Worm (Caenorhabditis elegans) whole organism, early embryonic: ENCODE results near the gene pin-2.

ENCODE experiments used
- B0310.2 ChIP-seq: sonication (generic microtip); optimal IDR thresholded peaks from 2 replicates; lab custom pipeline; 2016; ENCODE audit warnings: mild to moderate bottlenecking, missing genetic modification characterization, missing compliant biosample characterization
- F13C5.2 ChIP-seq: sonication (generic microtip); optimal IDR thresholded peaks from 2 replicates; lab custom pipeline; 2017; ENCODE audit warnings: mild to moderate bottlenecking, missing genetic modification characterization, inconsistent platforms, missing compliant biosample characterization
- aly-1 ChIP-seq: sonication (generic microtip); optimal IDR thresholded peaks from 2 replicates; lab custom pipeline; 2016; ENCODE audit warnings: missing genetic modification characterization, missing compliant biosample characterization
- ama-1 ChIP-seq: fragments of 150-350 bp; optimal IDR thresholded peaks from 2 replicates; lab custom pipeline; 2014
- ceh-13 ChIP-seq: fragments of 200-800 bp; sonication (Bioruptor generic); optimal IDR thresholded peaks from 2 replicates; lab custom pipeline; 2018; ENCODE audit warnings: mild to moderate bottlenecking, missing genetic modification characterization, missing compliant biosample characterization
- ceh-36 ChIP-seq: sonication (generic microtip); optimal IDR thresholded peaks from 2 replicates; lab custom pipeline; 2016; ENCODE audit warnings: missing genetic modification characterization, inconsistent platforms, missing compliant biosample characterization
- ets-7 ChIP-seq: sonication (generic microtip); optimal IDR thresholded peaks from 2 replicates; lab custom pipeline; 2016; ENCODE audit warnings: missing genotype, missing genetic modification characterization, missing compliant biosample characterization
- flt-1 ChIP-seq: fragments of 200-800 bp; sonication (Bioruptor generic); IDR thresholded peaks from 2 replicates; pipeline ENCODE4 v1.3.6; 2022; ENCODE audit warnings: missing genetic modification characterization, missing compliant biosample characterization
- hmbx-1 ChIP-seq: sonication (generic microtip); optimal IDR thresholded peaks from 2 replicates; lab custom pipeline; 2016; ENCODE audit warnings: mild to moderate bottlenecking, missing genetic modification characterization, missing compliant biosample characterization
- hmg-4 ChIP-seq: fragments of 200-800 bp; sonication (Bioruptor generic); optimal IDR thresholded peaks from 2 replicates; lab custom pipeline; 2018; ENCODE audit warnings: mild to moderate bottlenecking, missing genetic modification characterization, missing compliant biosample characterization
- hnd-1 ChIP-seq: sonication (generic microtip); optimal IDR thresholded peaks from 2 replicates; lab custom pipeline; 2016; ENCODE audit warnings: missing genetic modification characterization, missing compliant biosample characterization
- pes-1 ChIP-seq: fragments of 200-800 bp; sonication (Bioruptor generic); IDR thresholded peaks from 2 replicates; pipeline ENCODE4 v1.3.6; 2022; ENCODE audit warnings: missing genetic modification reagents, missing genetic modification characterization, missing compliant biosample characterization
- scrt-1 ChIP-seq: fragments of 200-800 bp; sonication (Bioruptor generic); IDR thresholded peaks from 2 replicates; pipeline ENCODE4 v1.3.6; 2022; ENCODE audit warnings: missing genetic modification characterization, missing compliant biosample characterization
- sea-1 ChIP-seq: fragments of 200-800 bp; sonication (Bioruptor generic); conservative IDR thresholded peaks from 2 replicates; pipeline ENCODE4 v1.3.6; 2022; ENCODE audit warnings: missing genetic modification characterization, missing compliant biosample characterization
- tbx-11 ChIP-seq: fragments of 200-800 bp; sonication (Bioruptor generic); IDR thresholded peaks from 2 replicates; pipeline ENCODE4 v1.3.6; 2022; ENCODE audit warnings: missing genetic modification characterization, missing compliant biosample characterization
- tbx-37 ChIP-seq: fragments of 200-800 bp; sonication (Bioruptor generic); conservative IDR thresholded peaks from 2 replicates; pipeline ENCODE4 v1.3.6; 2022; ENCODE audit warnings: missing genetic modification reagents, missing genetic modification characterization, missing compliant biosample characterization
- tra-4 ChIP-seq: sonication (generic microtip); optimal IDR thresholded peaks from 2 replicates; lab custom pipeline; 2017; ENCODE audit warnings: missing genetic modification characterization, missing compliant biosample characterization

Gene pin-2

DNA sequence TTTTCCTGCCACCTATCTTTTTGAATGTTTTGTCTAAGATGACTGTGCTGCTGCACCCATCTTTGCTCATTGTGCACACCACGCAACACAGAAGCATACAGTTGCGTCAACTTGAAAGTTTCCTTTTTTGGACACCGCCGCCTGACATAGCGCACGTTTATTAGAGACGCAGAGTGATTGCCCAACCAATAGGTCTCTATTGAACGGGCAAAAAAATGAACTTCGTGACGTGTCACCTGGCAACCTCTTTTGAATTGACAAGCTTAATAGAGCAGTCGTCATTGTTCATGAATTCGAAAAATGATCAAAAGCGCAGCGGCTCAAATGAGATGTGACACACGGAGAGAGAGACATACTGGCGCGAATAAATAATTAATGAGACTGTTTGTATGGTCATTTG, 17.9 kb downstream of the pin-2 start:
- TF ChIP-seq hmg-4 (GFP tag; lab: Kevin White, UChicago) = no peak
- TF ChIP-seq B0310.2 = no peak
- TF ChIP-seq tbx-11 (GFP tag; lab: Robert Waterston, UW) = no peak
- TF ChIP-seq sea-1 (GFP tag; lab: Robert Waterston, UW) = no peak
- TF ChIP-seq tra-4 (tag; lab: Kevin White, UChicago) = no peak
- no peak for TF ChIP-seq ama-1 (lab: Kevin White, UChicago)
- no peak for TF ChIP-seq hmbx-1
- TF ChIP-seq ceh-36 (tag; lab: Kevin White, UChicago) = no peak
- TF ChIP-seq scrt-1 (GFP tag; lab: Robert Waterston, UW) = no peak

DNA sequence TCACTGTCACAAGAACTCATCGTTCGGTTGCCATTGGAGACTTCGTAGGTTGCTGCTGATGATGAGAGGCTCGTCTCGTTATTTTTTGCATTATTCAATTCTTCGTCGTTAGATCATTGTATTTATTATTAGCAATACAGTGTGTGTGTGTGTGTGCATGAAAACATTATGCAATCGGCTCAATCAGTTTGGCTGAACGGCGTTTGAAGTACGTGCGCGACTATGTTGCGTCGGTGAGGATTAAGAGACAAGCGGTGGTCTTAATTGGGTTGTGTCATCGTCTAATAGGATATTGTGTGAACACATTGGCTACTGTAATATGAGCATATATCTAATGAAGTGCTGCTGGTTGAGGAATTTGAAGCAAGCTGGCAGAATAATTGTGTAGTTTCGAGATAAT, 20.2 kb downstream of the pin-2 start:
- peak; percentile 65 for TF ChIP-seq ceh-36 (tag; lab: Kevin White, UChicago)
- TF ChIP-seq F13C5.2 = no peak
- no peak for TF ChIP-seq tbx-37 (GFP tag; lab: Robert Waterston, UW)

DNA sequence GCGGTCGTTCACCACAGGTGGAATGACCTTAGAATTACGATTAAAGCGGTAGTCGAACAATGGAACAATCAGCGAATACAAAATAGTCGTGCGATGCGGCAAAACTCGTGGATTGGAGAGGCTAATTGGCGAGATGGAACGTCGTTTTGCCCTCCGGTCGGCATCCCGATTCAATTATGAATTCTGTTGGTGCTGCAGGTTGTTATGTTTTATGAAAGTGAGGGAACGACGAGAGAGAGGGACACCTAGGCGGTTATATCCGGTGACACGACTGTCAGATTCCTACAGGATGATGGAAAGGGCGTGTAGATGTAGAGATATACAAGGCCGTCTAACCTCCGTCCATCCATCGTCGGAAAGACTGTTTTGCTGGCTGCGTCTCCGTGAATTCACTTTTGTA, 23.0 kb downstream of the pin-2 start:
- TF ChIP-seq ceh-13 (GFP tag; lab: Kevin White, UChicago) = no peak
- no peak for TF ChIP-seq tbx-37 (GFP tag; lab: Robert Waterston, UW)
- TF ChIP-seq tra-4 (tag; lab: Kevin White, UChicago) = no peak
- no peak for TF ChIP-seq hmg-4 (GFP tag; lab: Kevin White, UChicago)
- TF ChIP-seq aly-1 (tag; lab: Kevin White, UChicago) = no peak
- TF ChIP-seq hnd-1 (tag; lab: Kevin White, UChicago) = no peak
- no peak for TF ChIP-seq ets-7 (tag; lab: Kevin White, UChicago)
- no peak for TF ChIP-seq tbx-11 (GFP tag; lab: Robert Waterston, UW)

DNA sequence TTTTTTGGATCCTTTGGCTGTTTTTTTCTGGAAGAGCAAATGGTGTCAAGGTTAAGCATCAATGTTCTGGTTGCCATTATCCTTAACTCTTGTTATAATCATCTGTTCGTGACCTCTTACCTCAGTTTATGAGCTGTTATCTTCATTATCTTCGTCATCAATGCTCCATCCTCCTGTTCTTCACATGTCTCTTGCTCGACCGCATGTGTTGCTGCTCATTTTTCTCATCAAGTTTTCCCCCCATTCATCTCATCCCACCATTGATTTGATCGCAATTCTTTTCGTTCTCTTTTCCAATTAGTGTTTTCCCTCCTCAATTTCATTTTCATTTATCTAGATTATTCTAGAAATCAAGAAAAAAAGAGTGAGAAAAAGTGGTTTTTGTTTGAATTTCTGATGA, 23.9 kb downstream of the pin-2 start:
- TF ChIP-seq tra-4 (tag; lab: Kevin White, UChicago) = no peak
- no peak for TF ChIP-seq sea-1 (GFP tag; lab: Robert Waterston, UW)
- TF ChIP-seq hmg-4 (GFP tag; lab: Kevin White, UChicago) = no peak
- no peak for TF ChIP-seq tbx-11 (GFP tag; lab: Robert Waterston, UW)
- no peak for TF ChIP-seq ceh-36 (tag; lab: Kevin White, UChicago)
- TF ChIP-seq tbx-37 (GFP tag; lab: Robert Waterston, UW) = no peak
- TF ChIP-seq scrt-1 (GFP tag; lab: Robert Waterston, UW) = no peak
- TF ChIP-seq hnd-1 (tag; lab: Kevin White, UChicago) = no peak

DNA sequence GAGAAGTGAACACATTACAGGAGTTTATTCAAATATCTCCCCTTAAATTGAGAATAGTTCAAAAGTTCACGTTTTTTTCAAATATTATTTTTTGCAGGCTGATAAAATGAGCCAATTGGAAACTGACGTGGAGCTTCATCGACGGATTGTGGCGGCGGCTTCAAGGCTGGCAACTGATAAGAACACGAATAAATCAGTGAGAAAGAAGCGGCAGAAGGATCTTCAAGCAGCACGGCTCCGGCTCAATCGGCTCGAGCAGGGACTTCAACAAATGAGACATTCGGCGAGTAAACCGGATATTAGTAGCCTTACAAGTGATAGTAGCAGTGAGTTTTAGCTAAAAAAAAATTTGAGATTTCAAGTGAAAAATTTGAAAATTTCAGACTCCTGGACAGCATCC, 31.7 kb downstream of the pin-2 start, which contains the start of gene M02B1.4:
TSS of gene M02B1.4 (minus strand) at position 9 of the 400 bp plus-strand sequence.
- TF ChIP-seq hmg-4 (GFP tag; lab: Kevin White, UChicago) (no peak), sea-1 (GFP tag; lab: Robert Waterston, UW) (no peak), tbx-11 (GFP tag; lab: Robert Waterston, UW) (no peak), hmbx-1 (no peak), pes-1 (GFP tag; lab: Robert Waterston, UW) (no peak), ama-1 (lab: Kevin White, UChicago) (no peak), flt-1 (GFP tag; lab: Robert Waterston, UW) (no peak), F13C5.2 (no peak), ets-7 (tag; lab: Kevin White, UChicago) (no peak), tra-4 (tag; lab: Kevin White, UChicago) (no peak), hnd-1 (tag; lab: Kevin White, UChicago) (no peak), tbx-37 (GFP tag; lab: Robert Waterston, UW) (no peak), B0310.2 (no peak), scrt-1 (GFP tag; lab: Robert Waterston, UW) (no peak), aly-1 (tag; lab: Kevin White, UChicago) (no peak), ceh-13 (GFP tag; lab: Kevin White, UChicago) (no peak), ceh-36 (tag; lab: Kevin White, UChicago) (no peak)

DNA sequence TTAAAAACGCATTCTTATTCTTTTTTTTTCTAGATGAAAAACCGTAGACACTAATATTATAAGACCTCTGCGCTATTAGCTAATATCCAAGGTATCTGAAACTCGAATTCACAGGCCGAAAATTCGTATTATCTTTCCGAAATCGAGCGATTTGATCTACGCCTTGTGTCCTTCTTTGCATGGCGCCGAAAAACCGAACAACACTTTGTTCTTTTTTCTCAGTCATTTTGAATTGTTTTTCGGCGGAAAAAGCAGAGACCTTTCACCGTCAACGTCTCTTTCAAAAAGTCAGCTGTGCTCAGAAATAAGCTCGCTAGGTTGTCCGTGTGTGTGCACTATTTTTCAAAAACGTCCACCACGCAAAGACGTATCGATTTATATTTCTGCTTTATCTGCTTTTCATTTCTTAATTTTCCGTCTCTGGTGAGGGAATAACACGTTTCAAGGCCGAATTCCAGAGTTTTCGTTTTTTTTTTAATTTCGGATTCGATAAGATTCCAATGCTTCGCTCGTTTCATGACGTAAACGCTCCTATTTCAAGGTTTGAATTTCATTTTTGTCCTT, 37.3 kb downstream of the pin-2 start:
- TF ChIP-seq flt-1 (GFP tag; lab: Robert Waterston, UW) (no peak), hmg-4 (GFP tag; lab: Kevin White, UChicago) (no peak), B0310.2 (no peak), sea-1 (GFP tag; lab: Robert Waterston, UW) (no peak), hnd-1 (tag; lab: Kevin White, UChicago) (no peak), ama-1 (lab: Kevin White, UChicago) (no peak), scrt-1 (GFP tag; lab: Robert Waterston, UW) (no peak), ceh-36 (tag; lab: Kevin White, UChicago) (no peak)

DNA sequence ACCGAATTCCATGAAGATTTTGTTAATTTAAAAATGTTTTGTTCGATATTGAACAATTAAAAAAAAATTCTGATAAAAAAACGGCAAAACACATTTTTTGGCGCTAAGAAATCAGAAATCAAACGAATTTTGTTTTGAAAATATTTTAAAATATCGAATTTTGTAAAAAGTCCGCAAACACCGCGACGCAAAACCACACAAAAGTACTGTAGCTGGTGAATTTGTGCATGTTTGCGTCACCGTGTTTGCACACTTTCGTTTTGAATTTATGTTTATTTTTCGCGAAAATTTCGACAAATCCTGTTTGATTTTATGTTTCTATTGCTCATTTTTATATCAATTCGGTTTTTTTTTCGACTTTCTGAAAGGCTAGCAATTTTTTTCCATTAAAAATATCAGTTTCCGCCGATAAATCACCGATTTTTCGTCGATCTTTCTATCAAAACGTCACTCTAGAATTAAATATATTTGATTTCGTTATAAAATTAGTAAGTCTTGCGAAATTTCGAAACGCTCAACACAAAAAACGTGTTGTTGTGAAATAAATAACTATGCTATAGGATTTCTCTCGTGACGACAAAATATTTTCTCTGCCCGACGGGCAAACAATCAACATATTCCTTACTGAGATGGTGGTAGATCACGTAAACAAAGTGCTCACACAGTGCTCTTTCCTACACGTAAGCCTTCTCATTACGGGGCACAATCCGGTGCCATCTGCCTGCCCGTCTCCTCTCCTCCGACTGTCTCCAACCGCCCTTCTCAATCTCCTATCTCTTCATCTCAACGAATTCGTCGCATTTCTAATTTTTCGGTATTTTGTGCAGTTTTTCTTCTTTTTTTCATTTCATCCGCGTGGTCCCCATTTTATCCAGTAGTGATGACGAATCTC, 38.2 kb downstream of the pin-2 start:
- no peak for TF ChIP-seq aly-1 (tag; lab: Kevin White, UChicago)
- TF ChIP-seq ama-1 (lab: Kevin White, UChicago) = no peak
- no peak for TF ChIP-seq flt-1 (GFP tag; lab: Robert Waterston, UW)
- no peak for TF ChIP-seq F13C5.2
- TF ChIP-seq tbx-11 (GFP tag; lab: Robert Waterston, UW) = no peak
- TF ChIP-seq pes-1 (GFP tag; lab: Robert Waterston, UW) = no peak
- TF ChIP-seq ets-7 (tag; lab: Kevin White, UChicago) = no peak
- TF ChIP-seq hmbx-1 = no peak
- no peak for TF ChIP-seq hmg-4 (GFP tag; lab: Kevin White, UChicago)
- TF ChIP-seq ceh-36 (tag; lab: Kevin White, UChicago) = no peak
- TF ChIP-seq sea-1 (GFP tag; lab: Robert Waterston, UW) = no peak
- no peak for TF ChIP-seq ceh-13 (GFP tag; lab: Kevin White, UChicago)
- TF ChIP-seq scrt-1 (GFP tag; lab: Robert Waterston, UW) = no peak
- no peak for TF ChIP-seq hnd-1 (tag; lab: Kevin White, UChicago)
- no peak for TF ChIP-seq B0310.2
